Worm (Caenorhabditis elegans): ENCODE measurements around the gene ZK1010.8.

ZK1010.8 gene

ce11 chrIII:13013912-13014311, 13.4 kb upstream of the ZK1010.8 start:
- no peak for TF ChIP-seq C06A6.2 (GFP tag; conservative IDR thresholded peaks at IDR 0.05)
- no peak for TF ChIP-seq lin-40 (tag; optimal IDR thresholded peaks at IDR 0.05)

ce11 chrIII:13011927-13012326, 11.5 kb upstream of the ZK1010.8 start:
- TF ChIP-seq pha-4 (tag; optimal IDR thresholded peaks at IDR 0.05) (no peak), rcor-1 (GFP tag; IDR thresholded peaks at IDR 0.05) (no peak), K12H6.12 (tag; optimal IDR thresholded peaks at IDR 0.05) (no peak), nhr-27 (tag; optimal IDR thresholded peaks at IDR 0.05) (no peak), somi-1 (GFP tag; optimal IDR thresholded peaks at IDR 0.05) (no peak)

ce11 chrIII:13005161-13005560, 4.7 kb upstream of the ZK1010.8 start, which contains the start of gene snf-7:
snf-7 (plus strand) TSS chrIII:13005461.
- no peak for TF ChIP-seq pha-4 (tag; optimal IDR thresholded peaks at IDR 0.05)
- no peak for TF ChIP-seq aptf-3 (GFP tag; IDR thresholded peaks at IDR 0.05)
- TF ChIP-seq T26A5.8 (tag; optimal IDR thresholded peaks at IDR 0.05), result no peak
- no peak for TF ChIP-seq somi-1 (GFP tag; optimal IDR thresholded peaks at IDR 0.05)
- TF ChIP-seq egl-44 (GFP tag; IDR thresholded peaks at IDR 0.05), result no peak
- no peak for TF ChIP-seq ceh-91 (GFP tag; IDR thresholded peaks at IDR 0.05)
- no peak for TF ChIP-seq Y67H2A.10 (GFP tag; conservative IDR thresholded peaks at IDR 0.05)
- no peak for TF ChIP-seq atf-7 (tag; optimal IDR thresholded peaks at IDR 0.05)
- TF ChIP-seq ztf-22 (GFP tag; optimal IDR thresholded peaks at IDR 0.05), result no peak
- no peak for TF ChIP-seq gei-17 (GFP tag; optimal IDR thresholded peaks at IDR 0.05)
- no peak for TF ChIP-seq attf-3 (GFP tag; conservative IDR thresholded peaks at IDR 0.05)
- TF ChIP-seq snpc-1.1 (tag; optimal IDR thresholded peaks at IDR 0.05; ENCODE audit: insufficient read depth), result no peak
- no peak for TF ChIP-seq rpc-1 (optimal IDR thresholded peaks at IDR 0.05)
- TF ChIP-seq rpc-1 (tag; optimal IDR thresholded peaks at IDR 0.05), result no peak
- TF ChIP-seq ceh-40 (GFP tag; IDR thresholded peaks at IDR 0.05), result no peak
- TF ChIP-seq zim-3 (tag; optimal IDR thresholded peaks at IDR 0.05), result no peak
- TF ChIP-seq let-526 (GFP tag; IDR thresholded peaks at IDR 0.05), result no peak

- TF ChIP-seq lin-26 (GFP tag; IDR thresholded peaks at IDR 0.05) (0 out of 2 replicates have a peak, but pooled peaks have one; percentile 26), F52B5.7 (tag; optimal IDR thresholded peaks at IDR 0.05) (no peak)
Measured at ce11 chrIII:13004316-13004715, 3.8 kb upstream of the ZK1010.8 start.

ce11 chrIII:13002098-13002497, 1.6 kb upstream of the ZK1010.8 start, which contains the start of gene ZK1010.10:
ZK1010.10 (plus strand) TSS chrIII:13002383.
- no peak for TF ChIP-seq madf-6 (GFP tag; IDR thresholded peaks at IDR 0.05)
- TF ChIP-seq fkh-3 (tag; optimal IDR thresholded peaks at IDR 0.05), result no peak
- TF ChIP-seq hmg-1.2 (GFP tag; IDR thresholded peaks at IDR 0.05), result peak; percentile 89
- peak; percentile 46 for TF ChIP-seq ceh-27 (GFP tag; optimal IDR thresholded peaks at IDR 0.05)
- TF ChIP-seq attf-5 (GFP tag; optimal IDR thresholded peaks at IDR 0.05), result peak; percentile 17
- TF ChIP-seq dox-1 (GFP tag; IDR thresholded peaks at IDR 0.05), result peak; percentile 17; the same call in 1 of the 2 replicates
- TF ChIP-seq let-526 (GFP tag; IDR thresholded peaks at IDR 0.05), result peak; percentile 53; the same call in 1 of the 2 replicates

ce11 chrIII:12998252-12998651, 2.2 kb downstream of the ZK1010.8 start:
- TF ChIP-seq zfh-2 (GFP tag; conservative IDR thresholded peaks at IDR 0.05), result peak; percentile 59
- TF ChIP-seq F37B4.10 (GFP tag; IDR thresholded peaks at IDR 0.05), result 0 out of 2 replicates have a peak, but pooled peaks have one; percentile 62
- no peak for TF ChIP-seq sea-2 (GFP tag; IDR thresholded peaks at IDR 0.05)
- TF ChIP-seq egl-44 (GFP tag; IDR thresholded peaks at IDR 0.05), result no peak
- TF ChIP-seq ZK185.1 (tag; optimal IDR thresholded peaks at IDR 0.05; ENCODE audit: poor library complexity, severe bottlenecking), result no peak
- no peak for TF ChIP-seq lag-1 (GFP tag; IDR thresholded peaks at IDR 0.05)
- TF ChIP-seq ceh-79 (tag; optimal IDR thresholded peaks at IDR 0.05), result no peak
- TF ChIP-seq ekl-4 (GFP tag; IDR thresholded peaks at IDR 0.05), result no peak
- no peak for TF ChIP-seq C06A6.2 (GFP tag; conservative IDR thresholded peaks at IDR 0.05)
- no peak for TF ChIP-seq lin-26 (GFP tag; IDR thresholded peaks at IDR 0.05)
- TF ChIP-seq gei-17 (GFP tag; optimal IDR thresholded peaks at IDR 0.05), result no peak
- no peak for TF ChIP-seq Y95B8A.8 (GFP tag; IDR thresholded peaks at IDR 0.05)
